Worm (Caenorhabditis elegans) whole organism, L2 larva: ENCODE data around the gene cyp-34A5.

Source experiments
- R02D3.7 ChIP-seq: fragments of 150-350 bp; optimal IDR thresholded peaks from 2 replicates; lab custom pipeline; 2014; ENCODE audit warnings: missing biosample characterization, missing genetic modification characterization
- Y55F3AM.14 ChIP-seq: fragments of 200-800 bp; sonication (Bioruptor generic); optimal IDR thresholded peaks from 2 replicates; lab custom pipeline; 2018; ENCODE audit warnings: mild to moderate bottlenecking, missing genetic modification characterization, missing compliant biosample characterization
- blmp-1 ChIP-seq: sonication (generic microtip); optimal IDR thresholded peaks from 2 replicates; lab custom pipeline; 2017; ENCODE audit warnings: missing genetic modification characterization, mild to moderate bottlenecking, missing compliant biosample characterization, antibody characterized with exemption, moderate library complexity; ENCODE audit not compliant: insufficient read depth
- egl-27 ChIP-seq: sonication (generic microtip); optimal IDR thresholded peaks from 3 replicates; lab custom pipeline; 2017; ENCODE audit warnings: missing biosample characterization, missing genetic modification reagents, missing genetic modification characterization
- fos-1 ChIP-seq: fragments of 150-350 bp; optimal IDR thresholded peaks from 2 replicates; lab custom pipeline; 2014; ENCODE audit warnings: missing biosample characterization, missing genetic modification characterization
- gmeb-1 ChIP-seq: fragments of 150-350 bp; optimal IDR thresholded peaks from 2 replicates; lab custom pipeline; 2014; ENCODE audit warnings: missing biosample characterization, missing genetic modification characterization
- mab-5 ChIP-seq: fragments of 150-350 bp; optimal IDR thresholded peaks from 2 replicates; lab custom pipeline; 2014; ENCODE audit warnings: missing biosample characterization, missing genetic modification characterization
- nhr-10 ChIP-seq: sonication (generic microtip); optimal IDR thresholded peaks from 2 replicates; lab custom pipeline; 2017; ENCODE audit warnings: missing biosample characterization, missing genetic modification characterization
- nhr-129 ChIP-seq: fragments of 150-350 bp; optimal IDR thresholded peaks from 2 replicates; lab custom pipeline; 2014; ENCODE audit warnings: missing biosample characterization, missing genetic modification characterization
- nhr-21 ChIP-seq: fragments of 150-350 bp; optimal IDR thresholded peaks from 2 replicates; lab custom pipeline; 2014; ENCODE audit warnings: missing biosample characterization, missing genetic modification characterization
- nhr-6 ChIP-seq: fragments of 150-350 bp; optimal IDR thresholded peaks from 2 replicates; lab custom pipeline; 2014; ENCODE audit warnings: missing biosample characterization, missing genetic modification characterization
- sem-4 ChIP-seq: fragments of 150-350 bp; optimal IDR thresholded peaks from 2 replicates; lab custom pipeline; 2014; ENCODE audit warnings: missing biosample characterization, missing genetic modification reagents, missing genetic modification characterization
- unc-62 ChIP-seq: fragments of 150-350 bp; optimal IDR thresholded peaks from 2 replicates; lab custom pipeline; 2014; ENCODE audit warnings: missing biosample characterization, missing genetic modification reagents, missing genetic modification characterization

The cyp-34A5 gene

ce11 chrV:3912472-3912871 is 45.0 kb downstream of the cyp-34A5 start, which contains the start of gene srx-68:
TSS of gene srx-68 (plus strand) at chrV:3912772.
- no peak for TF ChIP-seq fos-1 (tag; lab: Kevin White, UChicago)
- TF ChIP-seq Y55F3AM.14 (GFP tag; lab: Kevin White, UChicago) = no peak
- TF ChIP-seq sem-4 (tag; lab: Kevin White, UChicago) = no peak
- no peak for TF ChIP-seq nhr-10 (tag; lab: Kevin White, UChicago)
- TF ChIP-seq R02D3.7 (tag; lab: Kevin White, UChicago) = no peak
- TF ChIP-seq nhr-21 = no peak
- TF ChIP-seq gmeb-1 (tag; lab: Kevin White, UChicago) = no peak
- TF ChIP-seq unc-62 (GFP tag; lab: Kevin White, UChicago) = no peak
- no peak for TF ChIP-seq mab-5
- TF ChIP-seq egl-27 (tag; lab: Kevin White, UChicago) = no peak

- TF ChIP-seq blmp-1 (peak; percentile 9), nhr-129 (peak; percentile 6), nhr-6 (tag; lab: Kevin White, UChicago) (no peak), gmeb-1 (tag; lab: Kevin White, UChicago) (peak; percentile 2)
These were observed 51.7 kb downstream of the cyp-34A5 start, which contains the start of gene nhr-156 for ce11 chrV:3905841-3906240. TSS of gene nhr-156 (plus strand) at chrV:3906106.
